Worm (Caenorhabditis elegans): ENCODE data around the gene T13H5.1.

Gene T13H5.1

ce11 chrII:8456681-8457389, 52.0 kb downstream of the T13H5.1 start:
- TF ChIP-seq klf-2 (GFP tag; conservative IDR thresholded peaks at IDR 0.05), result no peak
- TF ChIP-seq T22C8.4 (GFP tag; IDR thresholded peaks at IDR 0.05), result no peak
- no peak for TF ChIP-seq med-1 (GFP tag; optimal IDR thresholded peaks at IDR 0.05; ENCODE audit: insufficient read depth)
- no peak for TF ChIP-seq flt-1 (GFP tag; IDR thresholded peaks at IDR 0.05)
- TF ChIP-seq ref-1 (GFP tag; conservative IDR thresholded peaks at IDR 0.05), result no peak
- no peak for TF ChIP-seq ztf-29 (GFP tag; IDR thresholded peaks at IDR 0.05)
- TF ChIP-seq cog-1 (tag; optimal IDR thresholded peaks at IDR 0.05), result no peak
- no peak for TF ChIP-seq tab-1 (GFP tag; IDR thresholded peaks at IDR 0.05)

ce11 chrII:8456094-8456493, 52.8 kb downstream of the T13H5.1 start, which contains the start of gene F22B5.6:
Gene F22B5.6, minus strand, starts transcription at chrII:8456194.
- no peak for TF ChIP-seq ref-1 (GFP tag; conservative IDR thresholded peaks at IDR 0.05)
- TF ChIP-seq ztf-23 (GFP tag; IDR thresholded peaks at IDR 0.05), result no peak
- TF ChIP-seq tab-1 (GFP tag; IDR thresholded peaks at IDR 0.05), result no peak
- no peak for TF ChIP-seq klf-2 (GFP tag; conservative IDR thresholded peaks at IDR 0.05)
- TF ChIP-seq med-1 (GFP tag; optimal IDR thresholded peaks at IDR 0.05; ENCODE audit: insufficient read depth), result no peak
- no peak for TF ChIP-seq ztf-29 (GFP tag; IDR thresholded peaks at IDR 0.05)
- no peak for TF ChIP-seq cog-1 (tag; optimal IDR thresholded peaks at IDR 0.05)
- no peak for TF ChIP-seq flt-1 (GFP tag; IDR thresholded peaks at IDR 0.05)
- TF ChIP-seq T22C8.4 (GFP tag; IDR thresholded peaks at IDR 0.05), result no peak

DNA sequence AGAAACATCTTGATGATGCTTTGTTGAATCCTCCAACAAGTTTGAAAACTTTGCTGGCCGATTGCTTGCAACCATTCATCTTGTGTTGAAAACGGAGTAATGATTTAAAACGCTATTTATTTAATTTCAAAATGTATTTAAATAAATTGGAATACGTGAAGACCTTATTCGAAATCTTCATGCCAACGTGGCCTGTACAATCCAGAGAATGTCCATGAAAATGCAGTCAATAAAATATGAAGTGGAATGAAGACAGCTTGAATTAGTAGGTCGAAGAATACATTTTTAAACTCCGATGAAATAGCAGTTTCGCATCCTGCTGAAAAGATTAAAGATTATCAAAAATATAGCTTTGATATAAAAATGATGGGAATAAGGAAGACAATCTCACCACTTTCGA, 54.3 kb downstream of the T13H5.1 start, which contains the start of gene F22B5.5:
Gene F22B5.5, minus strand, starts transcription at position 101 of the 400 bp plus-strand sequence.
- no peak for TF ChIP-seq ref-1 (GFP tag; conservative IDR thresholded peaks at IDR 0.05)

- no peak for TF ChIP-seq med-1 (GFP tag; optimal IDR thresholded peaks at IDR 0.05; ENCODE audit: insufficient read depth)
- TF ChIP-seq T22C8.4 (GFP tag; IDR thresholded peaks at IDR 0.05), result no peak
- TF ChIP-seq ref-1 (GFP tag; conservative IDR thresholded peaks at IDR 0.05), result no peak
- TF ChIP-seq cog-1 (tag; optimal IDR thresholded peaks at IDR 0.05), result no peak
- TF ChIP-seq ztf-23 (GFP tag; IDR thresholded peaks at IDR 0.05), result no peak
- TF ChIP-seq klf-2 (GFP tag; conservative IDR thresholded peaks at IDR 0.05), result no peak
- no peak for TF ChIP-seq flt-1 (GFP tag; IDR thresholded peaks at IDR 0.05)
- TF ChIP-seq tab-1 (GFP tag; IDR thresholded peaks at IDR 0.05), result no peak
Measured at ce11 chrII:8451425-8451824, 57.4 kb downstream of the T13H5.1 start.

- TF ChIP-seq ztf-29 (GFP tag; IDR thresholded peaks at IDR 0.05) (no peak), T22C8.4 (GFP tag; IDR thresholded peaks at IDR 0.05) (no peak), ztf-23 (GFP tag; IDR thresholded peaks at IDR 0.05) (no peak), tab-1 (GFP tag; IDR thresholded peaks at IDR 0.05) (no peak), ref-1 (GFP tag; conservative IDR thresholded peaks at IDR 0.05) (no peak)
Measured at ce11 chrII:8450750-8451149, 58.1 kb downstream of the T13H5.1 start.

ce11 chrII:8449660-8450118, 59.2 kb downstream of the T13H5.1 start, which contains the start of gene F22B5.4:
Gene F22B5.4, plus strand, starts transcription at chrII:8449710.
- TF ChIP-seq T22C8.4 (GFP tag; IDR thresholded peaks at IDR 0.05), result no peak
- TF ChIP-seq flt-1 (GFP tag; IDR thresholded peaks at IDR 0.05), result no peak
- no peak for TF ChIP-seq cog-1 (tag; optimal IDR thresholded peaks at IDR 0.05)
- no peak for TF ChIP-seq ztf-29 (GFP tag; IDR thresholded peaks at IDR 0.05)
- TF ChIP-seq ztf-23 (GFP tag; IDR thresholded peaks at IDR 0.05), result no peak
- no peak for TF ChIP-seq klf-2 (GFP tag; conservative IDR thresholded peaks at IDR 0.05)
- TF ChIP-seq med-1 (GFP tag; optimal IDR thresholded peaks at IDR 0.05; ENCODE audit: insufficient read depth), result no peak
- TF ChIP-seq tab-1 (GFP tag; IDR thresholded peaks at IDR 0.05), result no peak
- no peak for TF ChIP-seq ref-1 (GFP tag; conservative IDR thresholded peaks at IDR 0.05)

ce11 chrII:8446731-8447130, 62.1 kb downstream of the T13H5.1 start, which contains the start of gene cut-3:
Gene cut-3, minus strand, starts transcription at chrII:8446831.
- TF ChIP-seq ztf-29 (GFP tag; IDR thresholded peaks at IDR 0.05), result no peak
- no peak for TF ChIP-seq T22C8.4 (GFP tag; IDR thresholded peaks at IDR 0.05)
- no peak for TF ChIP-seq ztf-23 (GFP tag; IDR thresholded peaks at IDR 0.05)
- TF ChIP-seq ref-1 (GFP tag; conservative IDR thresholded peaks at IDR 0.05), result no peak
- no peak for TF ChIP-seq flt-1 (GFP tag; IDR thresholded peaks at IDR 0.05)
- TF ChIP-seq tab-1 (GFP tag; IDR thresholded peaks at IDR 0.05), result no peak
- no peak for TF ChIP-seq klf-2 (GFP tag; conservative IDR thresholded peaks at IDR 0.05)
- no peak for TF ChIP-seq med-1 (GFP tag; optimal IDR thresholded peaks at IDR 0.05; ENCODE audit: insufficient read depth)
- TF ChIP-seq cog-1 (tag; optimal IDR thresholded peaks at IDR 0.05), result no peak

- TF ChIP-seq ref-1 (GFP tag; conservative IDR thresholded peaks at IDR 0.05), result no peak
- TF ChIP-seq med-1 (GFP tag; optimal IDR thresholded peaks at IDR 0.05; ENCODE audit: insufficient read depth), result no peak
- TF ChIP-seq cog-1 (tag; optimal IDR thresholded peaks at IDR 0.05), result no peak
- no peak for TF ChIP-seq tab-1 (GFP tag; IDR thresholded peaks at IDR 0.05)
- no peak for TF ChIP-seq ztf-23 (GFP tag; IDR thresholded peaks at IDR 0.05)
- TF ChIP-seq T22C8.4 (GFP tag; IDR thresholded peaks at IDR 0.05), result no peak
- TF ChIP-seq klf-2 (GFP tag; conservative IDR thresholded peaks at IDR 0.05), result no peak
- TF ChIP-seq ztf-29 (GFP tag; IDR thresholded peaks at IDR 0.05), result no peak
- no peak for TF ChIP-seq flt-1 (GFP tag; IDR thresholded peaks at IDR 0.05)
Measured at ce11 chrII:8444007-8444406, 64.8 kb downstream of the T13H5.1 start, which contains the start of gene evl-20. Gene evl-20, plus strand, starts transcription at chrII:8444307.

ce11 chrII:8442717-8443223, 66.1 kb downstream of the T13H5.1 start, which contains the start of gene eif-3.G:
Gene eif-3.G, plus strand, starts transcription at chrII:8442767.
- no peak for TF ChIP-seq klf-2 (GFP tag; conservative IDR thresholded peaks at IDR 0.05)
- TF ChIP-seq tab-1 (GFP tag; IDR thresholded peaks at IDR 0.05), result no peak
- TF ChIP-seq cog-1 (tag; optimal IDR thresholded peaks at IDR 0.05), result no peak
- TF ChIP-seq med-1 (GFP tag; optimal IDR thresholded peaks at IDR 0.05; ENCODE audit: insufficient read depth), result no peak

DNA sequence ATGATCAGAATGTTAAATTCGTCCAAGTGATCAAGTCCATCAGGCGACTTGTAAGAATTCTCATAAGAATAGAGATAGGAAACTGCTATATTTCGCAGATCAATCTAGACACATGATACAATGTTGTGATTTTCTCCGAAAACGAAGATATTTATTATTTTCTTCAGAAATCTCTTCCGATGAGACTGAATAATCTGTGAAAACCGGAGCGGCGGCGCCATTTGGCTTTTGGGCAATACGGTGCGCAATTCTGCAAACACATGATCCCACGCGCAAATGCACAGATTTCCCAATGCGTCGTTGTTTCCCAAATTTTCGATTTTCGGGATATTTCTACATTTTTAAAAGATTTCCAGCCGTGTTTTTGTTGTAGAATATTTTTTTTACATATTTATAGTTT, 66.7 kb downstream of the T13H5.1 start:
- TF ChIP-seq ztf-29 (GFP tag; IDR thresholded peaks at IDR 0.05) (no peak; the same call in 1 of the 2 replicates), flt-1 (GFP tag; IDR thresholded peaks at IDR 0.05) (no peak), cog-1 (tag; optimal IDR thresholded peaks at IDR 0.05) (no peak), ztf-23 (GFP tag; IDR thresholded peaks at IDR 0.05) (no peak), ref-1 (GFP tag; conservative IDR thresholded peaks at IDR 0.05) (no peak), tab-1 (GFP tag; IDR thresholded peaks at IDR 0.05) (no peak)

All from whole organism, midembryonic.